Worm (Caenorhabditis elegans) whole organism, L4/young adult: ENCODE measurements around the gene nspg-13.

Experiments
- W03F9.2 ChIP-seq: fragments of 150-350 bp; optimal IDR thresholded peaks from 2 replicates; lab custom pipeline; 2014; ENCODE audit warnings: missing biosample characterization, missing genetic modification characterization
- dao-5 ChIP-seq: sonication (generic microtip); optimal IDR thresholded peaks from 2 replicates; lab custom pipeline; 2016; ENCODE audit warnings: missing genotype, missing genetic modification characterization, moderate library complexity, missing compliant biosample characterization
- him-1 ChIP-seq: sonication (generic microtip); optimal IDR thresholded peaks from 2 replicates; lab custom pipeline; 2016; ENCODE audit warnings: missing genotype, missing genetic modification reagents, missing genetic modification characterization, missing compliant biosample characterization

ce11 chrX:5207819-5208218, 47.2 kb upstream of the nspg-13 start:
- TF ChIP-seq him-1 (tag; lab: Kevin White, UChicago) (no peak), dao-5 (tag; lab: Kevin White, UChicago) (no peak), W03F9.2 (tag; lab: Kevin White, UChicago) (no peak)
